Fruit fly (Drosophila melanogaster) S2 (cell line): ENCODE data around the gene janB.

ENCODE experiments used
- CG8478 ChIP-seq: fragments of >200 bp; optimal IDR thresholded peaks from 2 replicates; lab custom pipeline; 2018
- CTCF ChIP-seq, 2 experiments: fragments of >200 bp; optimal IDR thresholded peaks; 2 replicates each; lab custom pipeline; 2018

dm6 chr3R:30040879-30041278 lies 2.4 kb upstream of the janB start:
- TF ChIP-seq CTCF (optimal IDR thresholded peaks at IDR 0.05; lab: Kevin White, UChicago) (no peak), CG8478 (lab: Kevin White, UChicago) (no peak)
